Fruit fly (Drosophila melanogaster) whole organism, embryonic: ENCODE results near the gene nonA.

ENCODE experiments used
- BEAF-32 ChIP-seq: fragments of 200-800 bp; sonication (Bioruptor generic); optimal IDR thresholded peaks from 3 replicates; lab custom pipeline; 2017; ENCODE audit warnings: missing biosample characterization, missing genetic modification characterization, mild to moderate bottlenecking, moderate library complexity, missing genetic modification reagents
- CG10654 ChIP-seq: fragments of 200-800 bp; sonication (Bioruptor generic); optimal IDR thresholded peaks from 2 replicates; lab custom pipeline; 2016; ENCODE audit warnings: missing biosample characterization, missing genetic modification characterization
- CG11093 ChIP-seq: fragments of 200-800 bp; sonication (Bioruptor generic); IDR thresholded peaks from 3 replicates; pipeline ENCODE4 v1.3.6; 2022; ENCODE audit warnings: missing biosample characterization, missing genetic modification characterization
- CG12219 ChIP-seq: fragments of 200-800 bp; sonication (Bioruptor generic); optimal IDR thresholded peaks from 3 replicates; lab custom pipeline; 2018; ENCODE audit warnings: missing biosample characterization, mild to moderate bottlenecking, missing genetic modification characterization
- CG1233 ChIP-seq: fragments of 200-800 bp; sonication (Bioruptor generic); optimal IDR thresholded peaks from 4 replicates; lab custom pipeline; 2018; ENCODE audit warnings: missing biosample characterization, mild to moderate bottlenecking, missing genetic modification characterization
- CG12659 ChIP-seq: fragments of 200-800 bp; sonication (Bioruptor generic); optimal IDR thresholded peaks from 3 replicates; lab custom pipeline; 2017; ENCODE audit warnings: mild to moderate bottlenecking, missing biosample characterization, missing genetic modification reagents, missing genetic modification characterization
- CG13424 ChIP-seq: fragments of 200-800 bp; sonication (Bioruptor generic); optimal IDR thresholded peaks from 2 replicates; lab custom pipeline; 2019; ENCODE audit warnings: missing biosample characterization, mild to moderate bottlenecking, missing genetic modification characterization, moderate library complexity
- CG13775 ChIP-seq: fragments of 200-800 bp; sonication (Bioruptor generic); optimal IDR thresholded peaks from 3 replicates; lab custom pipeline; 2017; ENCODE audit warnings: missing biosample characterization, mild to moderate bottlenecking, missing genetic modification characterization
- CG15073 ChIP-seq: fragments of 200-800 bp; sonication (Bioruptor generic); optimal IDR thresholded peaks from 2 replicates; lab custom pipeline; 2016; ENCODE audit warnings: missing biosample characterization, missing genetic modification characterization
- CG15601 ChIP-seq: fragments of 200-800 bp; sonication (Bioruptor generic); optimal IDR thresholded peaks from 3 replicates; lab custom pipeline; 2019; ENCODE audit warnings: missing biosample characterization, mild to moderate bottlenecking, missing genetic modification characterization, moderate library complexity
- CG32532 ChIP-seq: fragments of 200-800 bp; sonication (Bioruptor generic); IDR thresholded peaks from 2 replicates; pipeline ENCODE4 v1.3.6; 2022; ENCODE audit warnings: missing biosample characterization, missing genetic modification characterization
- CG4360 ChIP-seq: fragments of 200-800 bp; sonication (Bioruptor generic); IDR thresholded peaks from 2 replicates; pipeline ENCODE4 v1.3.6; 2022; ENCODE audit warnings: missing biosample characterization, missing genetic modification characterization
- CG4707 ChIP-seq: fragments of 200-800 bp; sonication (Bioruptor generic); optimal IDR thresholded peaks from 2 replicates; lab custom pipeline; 2018; ENCODE audit warnings: missing biosample characterization, mild to moderate bottlenecking, missing genetic modification characterization, moderate library complexity
- CG6854 ChIP-seq: fragments of 200-800 bp; sonication (Bioruptor generic); optimal IDR thresholded peaks from 3 replicates; lab custom pipeline; 2017; ENCODE audit warnings: missing biosample characterization, mild to moderate bottlenecking, missing genetic modification characterization
- CG7271 ChIP-seq: fragments of 200-800 bp; sonication (Bioruptor generic); optimal IDR thresholded peaks from 2 replicates; lab custom pipeline; 2018; ENCODE audit warnings: missing biosample characterization, mild to moderate bottlenecking, missing genetic modification characterization, moderate library complexity
- CG7745 ChIP-seq: fragments of 200-800 bp; sonication (Bioruptor generic); optimal IDR thresholded peaks from 2 replicates; lab custom pipeline; 2018; ENCODE audit warnings: missing biosample characterization, mild to moderate bottlenecking, missing genetic modification characterization, moderate library complexity
- Camta ChIP-seq: fragments of 200-800 bp; sonication (Bioruptor generic); optimal IDR thresholded peaks from 2 replicates; lab custom pipeline; 2016; ENCODE audit warnings: missing biosample characterization, missing genetic modification characterization
- CkIIα-i1 ChIP-seq: fragments of 200-800 bp; sonication (Bioruptor generic); IDR thresholded peaks from 2 replicates; pipeline ENCODE4 v1.3.6; 2022; ENCODE audit warnings: missing biosample characterization, missing genetic modification characterization
- Dad ChIP-seq: fragments of 200-800 bp; sonication (Bioruptor generic); optimal IDR thresholded peaks from 3 replicates; lab custom pipeline; 2016; ENCODE audit warnings: missing biosample characterization, missing genetic modification characterization
- Dll ChIP-seq: fragments of 200-800 bp; sonication (Bioruptor generic); IDR thresholded peaks from 4 replicates; pipeline ENCODE4 v1.3.6; 2022; ENCODE audit warnings: missing biosample characterization, missing genetic modification characterization; ENCODE audit not compliant: partially characterized antibody
- Fer1 ChIP-seq: fragments of 200-800 bp; sonication (Bioruptor generic); optimal IDR thresholded peaks from 2 replicates; lab custom pipeline; 2017; ENCODE audit warnings: missing biosample characterization, mild to moderate bottlenecking, missing genetic modification characterization
- H15 ChIP-seq: fragments of 200-800 bp; sonication (Bioruptor generic); IDR thresholded peaks from 3 replicates; pipeline ENCODE4 v1.3.6; 2022; ENCODE audit warnings: missing biosample characterization, missing genetic modification characterization
- HLH4C ChIP-seq: fragments of 200-800 bp; sonication (Bioruptor generic); IDR thresholded peaks from 3 replicates; pipeline ENCODE4 v1.3.6; 2022; ENCODE audit warnings: missing biosample characterization, missing genetic modification characterization; ENCODE audit not compliant: partially characterized antibody
- Hand ChIP-seq: fragments of 200-800 bp; sonication (Bioruptor generic); optimal IDR thresholded peaks from 2 replicates; lab custom pipeline; 2017; ENCODE audit warnings: mild to moderate bottlenecking, missing biosample characterization, missing genetic modification reagents, missing genetic modification characterization
- Max ChIP-seq: fragments of 200-800 bp; sonication (Bioruptor generic); optimal IDR thresholded peaks from 2 replicates; lab custom pipeline; 2016; ENCODE audit warnings: missing biosample characterization, mild to moderate bottlenecking, missing genetic modification characterization
- Ravus ChIP-seq: fragments of 200-800 bp; sonication (Bioruptor generic); IDR thresholded peaks from 2 replicates; pipeline ENCODE4 v1.3.6; 2022; ENCODE audit warnings: missing biosample characterization, missing genetic modification characterization
- Sry-β ChIP-seq: fragments of 200-800 bp; sonication (Bioruptor generic); optimal IDR thresholded peaks from 2 replicates; lab custom pipeline; 2018; ENCODE audit warnings: missing biosample characterization, mild to moderate bottlenecking, missing genetic modification characterization, moderate library complexity
- Usf ChIP-seq: fragments of 200-800 bp; sonication (Bioruptor generic); optimal IDR thresholded peaks from 2 replicates; lab custom pipeline; 2017; ENCODE audit warnings: missing genotype, missing biosample characterization, missing genetic modification characterization
- amos ChIP-seq: fragments of 200-800 bp; sonication (Bioruptor generic); IDR thresholded peaks from 2 replicates; pipeline ENCODE4 v1.3.6; 2022; ENCODE audit warnings: missing biosample characterization, missing genetic modification characterization; ENCODE audit not compliant: partially characterized antibody
- az2 ChIP-seq: fragments of 200-800 bp; sonication (Bioruptor generic); optimal IDR thresholded peaks from 3 replicates; lab custom pipeline; 2016; ENCODE audit warnings: missing biosample characterization, missing genetic modification characterization
- cwo ChIP-seq: fragments of 200-800 bp; sonication (Bioruptor generic); optimal IDR thresholded peaks from 3 replicates; lab custom pipeline; 2017; ENCODE audit warnings: missing biosample characterization, missing genetic modification characterization, mild to moderate bottlenecking, moderate library complexity, missing genetic modification reagents
- da ChIP-seq: fragments of 200-800 bp; sonication (Bioruptor generic); optimal IDR thresholded peaks from 2 replicates; lab custom pipeline; 2016; ENCODE audit warnings: missing biosample characterization, missing genetic modification characterization
- gcm ChIP-seq: fragments of 200-800 bp; sonication (Bioruptor generic); optimal IDR thresholded peaks from 2 replicates; lab custom pipeline; 2019; ENCODE audit warnings: missing biosample characterization, mild to moderate bottlenecking, missing genetic modification characterization, moderate library complexity
- gro ChIP-seq: fragments of 200-800 bp; sonication (Bioruptor generic); optimal IDR thresholded peaks from 2 replicates; lab custom pipeline; 2016; ENCODE audit warnings: missing biosample characterization, missing genetic modification characterization
- hkb ChIP-seq, 2 experiments: fragments of 200-800 bp in 1 of 2; fragments of >200 bp in 1 of 2; sonication (Bioruptor generic) in 1 of 2; IDR thresholded peaks in 1 of 2; optimal IDR thresholded peaks in 1 of 2; 2 replicates each; pipeline versions ENCODE4 v1.3.6 to Lab custom; 2017 to 2022; ENCODE audit warnings: missing biosample characterization in 1 of 2, missing genetic modification characterization in 1 of 2
- kah ChIP-seq: fragments of 200-800 bp; sonication (Bioruptor generic); optimal IDR thresholded peaks from 2 replicates; lab custom pipeline; 2018; ENCODE audit warnings: missing biosample characterization, mild to moderate bottlenecking, missing genetic modification characterization
- knrl ChIP-seq: fragments of 200-800 bp; sonication (Bioruptor generic); IDR thresholded peaks from 3 replicates; pipeline ENCODE4 v1.3.6; 2022; ENCODE audit warnings: missing biosample characterization, missing genetic modification characterization; ENCODE audit not compliant: partially characterized antibody
- lbe ChIP-seq: fragments of 200-800 bp; sonication (Bioruptor generic); optimal IDR thresholded peaks from 2 replicates; lab custom pipeline; 2016; ENCODE audit warnings: missing biosample characterization, mild to moderate bottlenecking, missing genetic modification characterization
- luna ChIP-seq: fragments of 200-800 bp; sonication (Bioruptor generic); optimal IDR thresholded peaks from 2 replicates; lab custom pipeline; 2016; ENCODE audit warnings: missing biosample characterization, missing genetic modification characterization
- oc ChIP-seq: fragments of 200-800 bp; sonication (Bioruptor generic); optimal IDR thresholded peaks from 2 replicates; lab custom pipeline; 2018; ENCODE audit warnings: missing biosample characterization, mild to moderate bottlenecking, missing genetic modification characterization, moderate library complexity
- sc ChIP-seq, 3 experiments: fragments of >200 bp in 2 of 3; fragments of 200-800 bp in 1 of 3; sonication (Bioruptor generic) in 1 of 3; optimal IDR thresholded peaks; 2 replicates in 2 of 3; 3 replicates in 1 of 3; lab custom pipeline; 2017; ENCODE audit warnings: mild to moderate bottlenecking in 1 of 3, missing biosample characterization in 1 of 3, missing genetic modification characterization in 1 of 3, missing genetic modification reagents in 1 of 3
- sens-2 ChIP-seq: fragments of 200-800 bp; sonication (Bioruptor generic); IDR thresholded peaks from 2 replicates; pipeline ENCODE4 v1.3.6; 2022; ENCODE audit warnings: missing biosample characterization, missing genetic modification characterization
- seq ChIP-seq: fragments of 200-800 bp; sonication (Bioruptor generic); IDR thresholded peaks from 2 replicates; pipeline ENCODE4 v1.3.6; 2022; ENCODE audit warnings: missing biosample characterization, missing genetic modification characterization
- sqz ChIP-seq: fragments of 200-800 bp; sonication (Bioruptor generic); optimal IDR thresholded peaks from 3 replicates; lab custom pipeline; 2018; ENCODE audit warnings: missing biosample characterization, mild to moderate bottlenecking, missing genetic modification characterization
- sug ChIP-seq: fragments of 200-800 bp; optimal IDR thresholded peaks from 2 replicates; lab custom pipeline; 2019; ENCODE audit warnings: missing biosample characterization, mild to moderate bottlenecking, missing genetic modification characterization, moderate library complexity
- tap ChIP-seq: fragments of 200-800 bp; optimal IDR thresholded peaks from 3 replicates; lab custom pipeline; 2019; ENCODE audit warnings: missing biosample characterization, mild to moderate bottlenecking, missing genetic modification characterization, moderate library complexity
- tin ChIP-seq: fragments of 200-800 bp; sonication (Bioruptor generic); optimal IDR thresholded peaks from 3 replicates; lab custom pipeline; 2016; ENCODE audit warnings: missing biosample characterization, missing genetic modification characterization
- trem ChIP-seq: fragments of 200-800 bp; optimal IDR thresholded peaks from 3 replicates; lab custom pipeline; 2019; ENCODE audit warnings: missing biosample characterization, mild to moderate bottlenecking, missing genetic modification characterization, moderate library complexity
- trh ChIP-seq: fragments of 200-800 bp; sonication (Bioruptor generic); optimal IDR thresholded peaks from 2 replicates; lab custom pipeline; 2016; ENCODE audit warnings: missing biosample characterization, missing genetic modification characterization

Gene nonA

dm6 chrX:16391397-16391796 is 30.0 kb downstream of the nonA start, which contains the start of the genes TH1 and mei-41 (continued):
- TF ChIP-seq Dll (peak; percentile 58; the same call in 3 of the 4 replicates), CG15601 (tag; lab: Kevin White, UChicago) (peak; percentile 85), HLH4C (GFP tag; lab: Robert Waterston, UW) (peak; percentile 43; the same call in 1 of the 3 replicates), CG12659 (GFP tag; lab: Kevin White, UChicago) (peak; percentile 94), sqz (GFP tag; lab: Kevin White, UChicago) (no peak), CkIIα-i1 (peak; percentile 73), sug (tag; lab: Kevin White, UChicago) (no peak), CG12219 (GFP tag; lab: Kevin White, UChicago) (no peak), CG15073 (GFP tag; lab: Kevin White, UChicago) (peak; percentile 52), CG1233 (GFP tag; lab: Kevin White, UChicago) (peak; percentile 75), BEAF-32 (peak; percentile 63), da (GFP tag; lab: Kevin White, UChicago) (no peak), CG4360 (GFP tag; lab: Robert Waterston, UW) (peak; percentile 72), Hand (peak; percentile 14), Camta (GFP tag; lab: Kevin White, UChicago) (peak; percentile 41), hkb (optimal IDR thresholded peaks at IDR 0.05; lab: Kevin White, UChicago) (no peak), hkb (GFP tag; IDR thresholded peaks at IDR 0.05; lab: Robert Waterston, UW) (peak; percentile 94), tin (GFP tag; lab: Kevin White, UChicago) (peak; percentile 84), CG13775 (peak; percentile 90), Usf (GFP tag; lab: Kevin White, UChicago) (peak; percentile 86), Fer1 (no peak), trh (GFP tag; lab: Kevin White, UChicago) (peak; percentile 72), cwo (GFP tag; lab: Kevin White, UChicago) (peak; percentile 64), gro (no peak), CG32532 (GFP tag; lab: Robert Waterston, UW) (peak; percentile 96), gcm (GFP tag; lab: Kevin White, UChicago) (no peak), seq (GFP tag; lab: Robert Waterston, UW) (peak; percentile 92), Sry-β (GFP tag; lab: Kevin White, UChicago) (peak; percentile 56), luna (no peak), CG4707 (GFP tag; lab: Kevin White, UChicago) (peak; percentile 5), Max (GFP tag; lab: Kevin White, UChicago) (peak; percentile 79), H15 (GFP tag; lab: Robert Waterston, UW) (peak; percentile 93), kah (GFP tag; lab: Kevin White, UChicago) (peak; percentile 58), CG7745 (tag; lab: Kevin White, UChicago) (no peak), CG7271 (tag; lab: Kevin White, UChicago) (peak; percentile 75), tap (tag; lab: Kevin White, UChicago) (no peak), oc (tag; lab: Kevin White, UChicago) (peak; percentile 80), sens-2 (GFP tag; lab: Robert Waterston, UW) (peak; percentile 84), CG13424 (tag; lab: Kevin White, UChicago) (peak; percentile 91), Ravus (GFP tag; lab: Robert Waterston, UW) (peak; percentile 87), CG6854 (peak; percentile 37), lbe (no peak), Dad (peak; percentile 57), sc (optimal IDR thresholded peaks at IDR 0.05; lab: Kevin White, UChicago) (no peak), sc (GFP tag; optimal IDR thresholded peaks at IDR 0.05; lab: Kevin White, UChicago) (peak; percentile 74), CG10654 (GFP tag; lab: Kevin White, UChicago) (peak; percentile 85), az2 (GFP tag; lab: Kevin White, UChicago) (peak; percentile 84), knrl (GFP tag; lab: Robert Waterston, UW) (peak; percentile 70), CG11093 (GFP tag; lab: Robert Waterston, UW) (peak; percentile 94), amos (peak; percentile 42), trem (peak; percentile 86)
